Worm (Caenorhabditis elegans) whole organism, late embryonic: ENCODE results near the gene aipr-1.

Experiments used
- C38D4.7 ChIP-seq: fragments of 200-800 bp; sonication (Bioruptor generic); optimal IDR thresholded peaks from 2 replicates; lab custom pipeline; 2018; ENCODE audit warnings: mild to moderate bottlenecking, missing genetic modification characterization, moderate library complexity, missing compliant biosample characterization
- ama-1 ChIP-seq: fragments of 150-350 bp; optimal IDR thresholded peaks from 2 replicates; lab custom pipeline; 2014
- ceh-14 ChIP-seq: sonication (generic microtip); optimal IDR thresholded peaks from 2 replicates; lab custom pipeline; 2016; ENCODE audit warnings: missing genotype, missing genetic modification characterization, missing compliant biosample characterization
- ceh-45 ChIP-seq: fragments of 200-800 bp; sonication (Bioruptor generic); IDR thresholded peaks from 2 replicates; pipeline ENCODE4 v1.3.6; 2022; ENCODE audit warnings: missing genetic modification reagents, missing genetic modification characterization, missing compliant biosample characterization
- ceh-48 ChIP-seq: sonication (generic microtip); optimal IDR thresholded peaks from 2 replicates; lab custom pipeline; 2016; ENCODE audit warnings: missing genetic modification characterization, inconsistent platforms, missing compliant biosample characterization
- fkh-10 ChIP-seq: fragments of 150-350 bp; optimal IDR thresholded peaks from 2 replicates; lab custom pipeline; 2014; ENCODE audit warnings: missing biosample characterization, missing genetic modification reagents, missing genetic modification characterization
- pqm-1 ChIP-seq: sonication (generic microtip); optimal IDR thresholded peaks from 2 replicates; lab custom pipeline; 2016; ENCODE audit warnings: missing genetic modification characterization, missing compliant biosample characterization
- sdc-2 ChIP-seq: sonication (generic microtip); optimal IDR thresholded peaks from 2 replicates; lab custom pipeline; 2016; ENCODE audit warnings: missing genotype, missing genetic modification characterization, missing compliant biosample characterization
- unc-42 ChIP-seq: sonication (generic microtip); optimal IDR thresholded peaks from 2 replicates; lab custom pipeline; 2016; ENCODE audit warnings: missing genotype, missing genetic modification characterization, missing compliant biosample characterization

ce11 chrII:6587264-6587870, 6.7 kb downstream of the aipr-1 start, which contains the start of gene C56C10.7:
- TF ChIP-seq ceh-45 (GFP tag; lab: Robert Waterston, UW) (no peak), pqm-1 (tag; lab: Kevin White, UChicago) (no peak), C38D4.7 (GFP tag; lab: Kevin White, UChicago) (no peak), ceh-48 (tag; lab: Kevin White, UChicago) (no peak), ama-1 (lab: Kevin White, UChicago) (peak; percentile 43), unc-42 (tag; lab: Kevin White, UChicago) (no peak), sdc-2 (no peak), fkh-10 (no peak), ceh-14 (tag; lab: Kevin White, UChicago) (no peak)
